Worm (Caenorhabditis elegans): ENCODE results near the gene R05G6.1.
A peak's percentile ranks its signal among the peaks of the same experiment; 100 is the strongest.

The R05G6.1 gene

DNA sequence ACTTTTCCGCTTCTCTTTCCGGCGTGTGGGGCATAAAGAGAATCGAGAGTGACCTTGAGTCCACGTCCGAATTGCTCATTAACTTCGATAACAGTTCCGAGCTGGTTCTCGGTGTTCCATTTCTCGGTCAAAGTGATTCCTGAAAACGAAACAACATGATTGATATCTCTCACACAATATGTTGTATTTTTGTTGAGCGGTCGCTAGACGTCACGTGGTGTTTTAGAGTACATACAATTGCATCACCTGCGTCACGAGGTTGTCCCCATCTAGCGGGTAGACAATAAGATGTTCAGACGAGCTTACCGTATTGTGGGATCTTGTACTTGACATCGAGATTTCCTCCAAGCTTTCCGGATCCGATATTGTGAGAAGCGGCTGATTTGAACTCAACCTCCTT, 25.2 kb upstream of the R05G6.1 start:
- no peak for TF ChIP-seq hmg-1.2 (GFP tag; IDR thresholded peaks at IDR 0.05)
- TF ChIP-seq ceh-40 (GFP tag; IDR thresholded peaks at IDR 0.05): 0 out of 2 replicates have a peak, but pooled peaks have one; percentile 62
- TF ChIP-seq Y67H2A.10 (GFP tag; conservative IDR thresholded peaks at IDR 0.05): 0 out of 2 replicates have a peak, but pooled peaks have one; percentile 51
- no peak for TF ChIP-seq snpc-1.1 (tag; optimal IDR thresholded peaks at IDR 0.05; ENCODE audit: insufficient read depth)
- TF ChIP-seq Y53G8AR.9 (GFP tag; conservative IDR thresholded peaks at IDR 0.05): peak; percentile 47; the same call in 1 of the 2 replicates
- no peak for TF ChIP-seq T07F8.4 (tag; optimal IDR thresholded peaks at IDR 0.05)
- TF ChIP-seq cebp-1 (GFP tag; IDR thresholded peaks at IDR 0.05): no peak
- TF ChIP-seq cebp-1 (tag; optimal IDR thresholded peaks at IDR 0.05): peak; percentile 57
- TF ChIP-seq ZK185.1 (tag; optimal IDR thresholded peaks at IDR 0.05; ENCODE audit: poor library complexity, severe bottlenecking): peak; percentile 54
- TF ChIP-seq lin-54 (GFP tag; optimal IDR thresholded peaks at IDR 0.05): peak; percentile 21
- no peak for TF ChIP-seq ceh-79 (tag; optimal IDR thresholded peaks at IDR 0.05)
- peak; percentile 35 for TF ChIP-seq lin-40 (tag; optimal IDR thresholded peaks at IDR 0.05)
- TF ChIP-seq madf-3 (GFP tag; IDR thresholded peaks at IDR 0.05): 0 out of 2 replicates have a peak, but pooled peaks have one; percentile 54
- peak; percentile 37; the same call in 1 of the 2 replicates for TF ChIP-seq pbrm-1 (GFP tag; IDR thresholded peaks at IDR 0.05)
- TF ChIP-seq sptf-2 (GFP tag; optimal IDR thresholded peaks at IDR 0.05): peak; percentile 0

DNA sequence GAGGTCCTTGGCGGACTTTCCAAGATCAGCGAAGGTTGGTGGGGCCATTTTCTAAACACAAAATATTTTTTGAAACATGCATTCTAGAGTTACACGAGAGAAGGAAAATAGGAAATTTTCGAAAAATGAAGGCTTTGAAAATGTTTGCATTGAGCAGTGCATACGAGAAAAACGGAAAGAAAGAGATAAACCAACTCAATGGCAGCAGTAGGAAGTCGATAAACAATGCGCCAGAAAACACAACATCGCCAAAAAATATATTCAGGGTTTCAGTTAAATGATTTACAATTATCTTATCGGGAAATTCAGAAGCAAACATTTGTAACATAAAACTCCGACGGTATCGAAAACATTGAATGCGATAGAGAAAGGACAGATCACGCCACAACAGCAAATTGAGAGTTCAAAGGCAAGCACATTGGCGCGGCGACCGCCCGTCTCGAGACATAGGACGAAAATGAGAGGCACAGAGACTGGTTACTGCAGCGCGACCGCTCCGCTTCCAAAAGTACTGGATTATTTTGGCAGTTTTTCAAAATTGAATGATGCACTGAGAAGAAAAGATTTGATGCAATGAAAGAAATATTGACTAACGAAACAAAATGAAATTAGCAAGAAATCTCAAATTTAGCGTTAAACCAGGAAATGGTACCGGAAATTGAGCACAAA, 24.5 kb upstream of the R05G6.1 start, which contains the start of the genes vdac-1 and R05G6.5:
Gene vdac-1, minus strand, starts transcription at position 51 of the 669 bp plus-strand sequence.
Gene R05G6.5, plus strand, starts transcription at position 527 of the 669 bp plus-strand sequence.
- TF ChIP-seq F57A8.1 (GFP tag; optimal IDR thresholded peaks at IDR 0.05) (no peak), bed-1 (GFP tag; IDR thresholded peaks at IDR 0.05) (no peak), ccch-3 (GFP tag; optimal IDR thresholded peaks at IDR 0.05) (no peak), ceh-27 (GFP tag; optimal IDR thresholded peaks at IDR 0.05) (peak; percentile 79), attf-5 (GFP tag; optimal IDR thresholded peaks at IDR 0.05) (peak; percentile 80), F52B5.7 (tag; optimal IDR thresholded peaks at IDR 0.05) (peak; percentile 35), Y56A3A.18 (GFP tag; IDR thresholded peaks at IDR 0.05) (no peak), repo-1 (tag; optimal IDR thresholded peaks at IDR 0.05) (peak; percentile 45), die-1 (tag; optimal IDR thresholded peaks at IDR 0.05) (peak; percentile 16), tbp1 (GFP tag; optimal IDR thresholded peaks at IDR 0.05) (peak; percentile 55), ama-1 (optimal IDR thresholded peaks at IDR 0.05) (no peak), ama-1 (GFP tag; optimal IDR thresholded peaks at IDR 0.05) (no peak), lin-40 (tag; optimal IDR thresholded peaks at IDR 0.05) (peak; percentile 68), somi-1 (GFP tag; optimal IDR thresholded peaks at IDR 0.05) (peak; percentile 65), madf-10 (tag; optimal IDR thresholded peaks at IDR 0.05) (peak; percentile 45), atf-7 (tag; optimal IDR thresholded peaks at IDR 0.05) (peak; percentile 44), hlh-12 (tag; optimal IDR thresholded peaks at IDR 0.05) (no peak), snpc-4 (GFP tag; optimal IDR thresholded peaks at IDR 0.05) (peak; percentile 22), snpc-4 (tag; optimal IDR thresholded peaks at IDR 0.05) (peak; percentile 17 to 58 (median 24)), nfyb-1 (GFP tag; IDR thresholded peaks at IDR 0.05) (peak; percentile 44; the same call in 1 of the 2 replicates), cebp-1 (GFP tag; IDR thresholded peaks at IDR 0.05) (no peak), cebp-1 (tag; optimal IDR thresholded peaks at IDR 0.05) (peak; percentile 73), hmg-20 (GFP tag; IDR thresholded peaks at IDR 0.05) (no peak), hsf-1 (GFP tag; IDR thresholded peaks at IDR 0.05) (0 out of 2 replicates have a peak, but pooled peaks have one; percentile 54), fkh-3 (tag; optimal IDR thresholded peaks at IDR 0.05) (no peak), dpl-1 (GFP tag; optimal IDR thresholded peaks at IDR 0.05) (peak; percentile 16), egrh-3 (GFP tag; IDR thresholded peaks at IDR 0.05) (0 out of 2 replicates have a peak, but pooled peaks have one; percentile 8), ceh-91 (GFP tag; IDR thresholded peaks at IDR 0.05) (no peak), Y53G8AR.9 (GFP tag; conservative IDR thresholded peaks at IDR 0.05) (peak; percentile 86), madf-6 (GFP tag; IDR thresholded peaks at IDR 0.05) (peak; percentile 45; the same call in 1 of the 2 replicates), C06A6.2 (GFP tag; conservative IDR thresholded peaks at IDR 0.05) (no peak), lag-1 (GFP tag; IDR thresholded peaks at IDR 0.05) (no peak), K12H6.12 (tag; optimal IDR thresholded peaks at IDR 0.05) (peak; percentile 51), mxl-1 (tag; optimal IDR thresholded peaks at IDR 0.05) (no peak), Y95B8A.8 (GFP tag; IDR thresholded peaks at IDR 0.05) (peak; percentile 76), ztf-6 (GFP tag; IDR thresholded peaks at IDR 0.05) (no peak)
